Fruit fly (Drosophila melanogaster) S2 (cell line): ENCODE data around the gene Uggt.

ENCODE experiments used
- CG8478 ChIP-seq: fragments of >200 bp; optimal IDR thresholded peaks from 2 replicates; lab custom pipeline; 2018
- CTCF ChIP-seq, 2 experiments: fragments of >200 bp; optimal IDR thresholded peaks; 2 replicates each; lab custom pipeline; 2018

DNA sequence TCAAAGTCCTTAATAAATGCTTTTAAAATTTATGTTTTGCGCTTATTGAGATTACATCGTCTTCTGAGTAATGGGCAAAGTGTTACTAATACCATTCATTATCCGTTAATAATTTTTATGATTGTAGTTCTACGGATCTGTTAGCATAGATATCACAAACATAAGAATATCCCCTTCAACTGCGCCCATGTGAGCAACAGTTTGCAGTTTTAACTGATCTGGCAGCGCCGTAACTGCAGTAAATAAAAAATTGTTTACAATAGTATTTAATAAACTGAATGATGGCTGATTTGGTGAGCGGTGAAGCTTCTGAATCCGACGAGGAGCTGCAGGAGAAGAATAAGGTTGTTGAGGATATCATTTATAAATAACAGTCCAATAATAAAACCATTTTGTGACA lies 2.5 kb upstream of the Uggt start, which contains the start of gene Blos3:
- TF ChIP-seq CG8478 (no peak), CTCF (optimal IDR thresholded peaks at IDR 0.05; lab: Kevin White, UChicago) (no peak)
